Fruit fly (Drosophila melanogaster): ENCODE results near the gene CG11586.

DNA sequence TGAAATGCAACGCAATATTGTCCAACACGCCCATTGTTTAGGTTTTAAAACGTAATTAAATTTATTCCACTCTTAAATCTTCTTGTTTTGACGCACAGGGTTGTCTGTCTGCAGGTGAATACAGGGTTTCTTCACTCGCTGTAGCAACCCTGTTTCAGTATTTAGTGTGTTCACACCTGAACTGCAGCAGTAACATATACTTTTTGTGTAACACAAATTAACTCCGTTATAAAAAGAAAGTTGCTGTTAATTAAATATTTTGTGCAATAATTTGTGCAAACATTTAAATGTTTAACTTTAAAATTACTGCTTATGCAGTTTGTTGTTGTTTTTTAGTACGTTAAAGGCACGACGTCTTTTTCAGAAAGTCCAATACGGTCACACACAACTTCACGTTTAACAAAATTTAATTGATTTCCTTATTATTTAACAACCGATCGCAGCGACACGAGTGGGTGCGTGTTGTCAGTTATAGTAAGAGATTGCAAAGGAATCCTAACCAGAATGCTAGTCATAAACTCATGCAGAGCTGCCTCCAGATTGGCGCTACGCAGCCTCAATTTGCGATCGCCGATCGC lies 29.9 kb upstream of the CG11586 start, which contains the start of the genes CG15012 and Fdx2:
- TF ChIP-seq h (optimal IDR thresholded peaks at IDR 0.05) (no peak), ttk (optimal IDR thresholded peaks at IDR 0.05) (no peak), Myc (optimal IDR thresholded peaks at IDR 0.05) (no peak), psq (optimal IDR thresholded peaks at IDR 0.05) (no peak), Sin3A (optimal IDR thresholded peaks at IDR 0.05) (no peak), insv (optimal IDR thresholded peaks at IDR 0.05) (no peak)
